Worm (Caenorhabditis elegans): ENCODE measurements around the gene srz-59.
A peak's percentile ranks its signal among the peaks of the same experiment; 100 is the strongest.

srz-59 gene

DNA sequence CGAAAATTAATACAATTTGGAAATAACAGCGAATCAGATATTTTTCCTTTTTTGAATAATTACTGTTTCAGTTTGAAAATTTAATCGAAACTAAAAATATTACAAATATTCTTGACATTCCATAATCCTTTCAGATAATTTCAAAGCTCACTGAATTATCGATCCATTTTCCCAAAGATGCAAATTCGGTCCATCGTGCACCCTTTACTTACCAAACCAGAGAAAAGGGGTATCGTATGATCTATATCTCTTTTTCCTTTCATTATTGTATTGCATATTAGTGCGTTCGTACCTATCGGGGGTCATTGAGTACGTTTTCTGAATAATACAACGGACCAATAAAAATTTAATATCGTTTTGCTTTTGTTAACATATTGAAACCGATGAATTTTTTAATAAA is 27.1 kb upstream of the srz-59 start:
- TF ChIP-seq lin-14 (GFP tag; optimal IDR thresholded peaks at IDR 0.05) (no peak), fkh-10 (GFP tag; optimal IDR thresholded peaks at IDR 0.05) (no peak), nhr-19 (GFP tag; conservative IDR thresholded peaks at IDR 0.05) (no peak), isw-1 (GFP tag; IDR thresholded peaks at IDR 0.05) (no peak), dpl-1 (GFP tag; optimal IDR thresholded peaks at IDR 0.05) (no peak), ceh-82 (tag; optimal IDR thresholded peaks at IDR 0.05) (no peak), nhr-20 (tag; optimal IDR thresholded peaks at IDR 0.05) (no peak), aly-2 (tag; optimal IDR thresholded peaks at IDR 0.05) (no peak), tbx-2 (tag; optimal IDR thresholded peaks at IDR 0.05) (no peak), tlp-1 (tag; optimal IDR thresholded peaks at IDR 0.05) (no peak), hlh-4 (tag; optimal IDR thresholded peaks at IDR 0.05) (no peak), fkh-8 (tag; optimal IDR thresholded peaks at IDR 0.05) (no peak), pqm-1 (tag; optimal IDR thresholded peaks at IDR 0.05) (no peak), unc-130 (tag; optimal IDR thresholded peaks at IDR 0.05) (no peak), nhr-11 (tag; optimal IDR thresholded peaks at IDR 0.05) (no peak), ama-1 (optimal IDR thresholded peaks at IDR 0.05) (no peak), nhr-85 (tag) (no peak), lin-39 (tag; optimal IDR thresholded peaks at IDR 0.05) (no peak)

DNA sequence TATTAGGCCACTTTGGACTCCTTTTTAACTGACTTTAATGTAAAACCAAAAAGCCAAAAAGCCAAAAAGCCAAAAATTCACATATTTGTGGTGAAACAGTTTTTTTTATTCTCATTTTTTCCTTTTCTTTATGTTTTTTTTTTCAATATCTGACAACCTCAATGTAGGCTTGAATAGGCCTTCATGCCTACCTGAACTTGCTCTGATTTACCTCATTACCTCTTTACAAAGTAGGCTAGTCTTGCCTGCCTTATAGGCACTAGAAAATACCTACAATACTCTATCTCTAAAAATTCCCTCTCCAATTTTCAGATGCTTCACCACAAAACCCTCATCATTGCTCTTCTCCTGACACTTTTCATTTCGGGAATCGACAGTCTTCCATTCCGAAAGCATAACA is 25.6 kb upstream of the srz-59 start, which contains the start of gene ins-34:
ins-34 (plus strand) TSS at position 301 of the 400 bp plus-strand sequence.
- no peak for TF ChIP-seq blmp-1 (tag; optimal IDR thresholded peaks at IDR 0.05)
- no peak for TF ChIP-seq nhr-19 (GFP tag; conservative IDR thresholded peaks at IDR 0.05)

DNA sequence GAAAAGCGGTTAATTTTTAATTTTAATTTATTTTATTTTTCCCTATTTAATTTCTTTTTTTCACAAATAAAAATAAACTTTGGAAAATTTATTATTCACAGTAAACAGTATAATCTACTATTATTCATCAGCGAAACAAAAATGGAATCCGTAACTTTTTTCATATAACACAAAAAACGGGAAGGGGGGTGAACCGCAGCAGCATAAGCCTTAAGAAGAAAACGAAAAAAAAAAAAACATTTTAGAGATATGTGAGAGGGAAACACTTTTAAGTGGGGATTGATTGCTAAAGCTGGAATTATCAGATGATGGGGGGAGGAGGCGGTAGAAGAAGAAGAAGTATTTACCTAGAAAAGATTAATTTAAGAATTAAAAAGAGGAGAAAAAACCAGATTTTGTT is 24.2 kb upstream of the srz-59 start:
- TF ChIP-seq fos-1 (tag; optimal IDR thresholded peaks at IDR 0.05) (no peak), F16B12.6 (tag; optimal IDR thresholded peaks at IDR 0.05) (no peak), ztf-4 (tag; optimal IDR thresholded peaks at IDR 0.05) (no peak), unc-86 (tag; optimal IDR thresholded peaks at IDR 0.05) (no peak), jun-1 (tag; optimal IDR thresholded peaks at IDR 0.05) (no peak), grh-1 (GFP tag; IDR thresholded peaks at IDR 0.05) (no peak), lin-15B (tag; optimal IDR thresholded peaks at IDR 0.05) (no peak), unc-62 (GFP tag; optimal IDR thresholded peaks at IDR 0.05) (no peak), ceh-90 (tag; optimal IDR thresholded peaks at IDR 0.05) (no peak), fkh-10 (GFP tag; optimal IDR thresholded peaks at IDR 0.05) (no peak), C34B4.2 (tag; optimal IDR thresholded peaks at IDR 0.05) (no peak), vab-15 (tag; optimal IDR thresholded peaks at IDR 0.05) (no peak), mep-1 (tag; optimal IDR thresholded peaks at IDR 0.05) (no peak), efl-3 (GFP tag; optimal IDR thresholded peaks at IDR 0.05) (no peak), nhr-11 (tag; optimal IDR thresholded peaks at IDR 0.05) (no peak), C04F5.9 (tag; optimal IDR thresholded peaks at IDR 0.05) (no peak)

DNA sequence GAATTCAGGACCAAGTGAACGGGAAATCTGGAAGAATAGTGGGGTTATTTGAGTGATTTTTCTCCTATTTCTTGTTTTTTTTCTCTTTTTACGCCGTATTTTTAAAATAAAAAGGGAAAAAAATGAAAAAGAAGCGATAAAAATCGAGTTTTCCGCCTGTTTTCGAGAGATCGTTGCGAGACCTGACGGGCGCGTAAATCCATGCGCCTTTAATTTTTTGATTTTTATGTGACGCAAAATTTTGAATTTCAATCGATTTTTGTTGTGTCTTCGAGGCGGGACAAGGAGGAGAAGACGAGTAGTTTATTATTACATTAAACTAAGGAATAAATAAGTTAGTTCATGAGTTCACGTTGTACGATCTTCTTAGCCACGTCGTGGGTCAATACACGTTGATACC is 18.2 kb upstream of the srz-59 start:
- TF ChIP-seq pqm-1 (tag; optimal IDR thresholded peaks at IDR 0.05) (no peak), dpl-1 (GFP tag; optimal IDR thresholded peaks at IDR 0.05) (peak in 1 of 3 experiments; percentile 33), efl-1 (optimal IDR thresholded peaks at IDR 0.05) (peak; percentile 10 to 69), efl-1 (GFP tag; optimal IDR thresholded peaks at IDR 0.05 in 1 of 2) (peak in 1 of 2 experiments; percentile 55)

DNA sequence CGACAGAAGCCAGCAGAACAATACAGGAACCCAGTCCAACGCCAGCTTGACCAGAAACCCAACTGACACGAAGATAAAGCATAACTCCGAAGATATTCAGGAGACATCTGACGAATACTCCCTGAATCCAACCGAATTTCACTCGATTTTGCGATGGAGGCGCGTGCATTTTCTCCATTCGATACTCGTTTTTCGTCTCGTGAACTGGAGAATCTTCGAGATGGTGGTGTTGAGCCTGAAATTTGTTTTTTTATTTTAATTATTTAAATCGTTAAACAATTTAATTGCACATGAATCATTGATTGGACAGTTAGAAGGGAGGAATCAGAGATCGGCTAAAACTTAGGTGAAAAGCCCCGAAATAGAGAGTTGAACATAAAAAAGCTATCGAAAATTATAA is 17.5 kb upstream of the srz-59 start:
- TF ChIP-seq nhr-84 (tag; optimal IDR thresholded peaks at IDR 0.05) (no peak), vab-15 (tag; optimal IDR thresholded peaks at IDR 0.05) (no peak), nhr-71 (tag; optimal IDR thresholded peaks at IDR 0.05) (no peak), ztf-11 (tag; optimal IDR thresholded peaks at IDR 0.05) (no peak), zag-1 (tag; optimal IDR thresholded peaks at IDR 0.05) (no peak), nhr-90 (tag; optimal IDR thresholded peaks at IDR 0.05; ENCODE audit: poor library complexity) (no peak), snu-23 (GFP tag; optimal IDR thresholded peaks at IDR 0.05) (no peak), irx-1 (tag; optimal IDR thresholded peaks at IDR 0.05) (no peak), aha-1 (tag; optimal IDR thresholded peaks at IDR 0.05) (no peak), isw-1 (GFP tag; IDR thresholded peaks at IDR 0.05) (no peak), ama-1 (optimal IDR thresholded peaks at IDR 0.05) (no peak), tlp-1 (tag; optimal IDR thresholded peaks at IDR 0.05) (no peak), nhr-85 (tag) (no peak), fkh-4 (tag; optimal IDR thresholded peaks at IDR 0.05; ENCODE audit: borderline replicate concordance) (no peak), nhr-77 (tag; optimal IDR thresholded peaks at IDR 0.05) (no peak), elt-3 (tag; optimal IDR thresholded peaks at IDR 0.05) (no peak), ces-1 (GFP tag; optimal IDR thresholded peaks at IDR 0.05) (no peak), pqm-1 (tag; optimal IDR thresholded peaks at IDR 0.05) (no peak)

Data from whole organism, L1 larva.